Worm (Caenorhabditis elegans): ENCODE data around the gene rfs-1.

ce11 chrIII:8240948-8241347 is 14.7 kb downstream of the rfs-1 start:
- TF ChIP-seq W03F9.2 (tag; optimal IDR thresholded peaks at IDR 0.05) (no peak), him-1 (tag; optimal IDR thresholded peaks at IDR 0.05) (no peak), dao-5 (tag; optimal IDR thresholded peaks at IDR 0.05) (no peak)

Data from whole organism, L4/young adult.